Fruit fly (Drosophila melanogaster): Measurements from ENCODE around the gene CG8892.

The CG8892 gene

dm6 chr2L:4995010-4995836 is 13.8 kb upstream of the CG8892 start:
- TF ChIP-seq CG17801 (GFP tag; optimal IDR thresholded peaks at IDR 0.05; ENCODE audit: partially characterized antibody) = no peak

- no peak for TF ChIP-seq CG17801 (GFP tag; optimal IDR thresholded peaks at IDR 0.05; ENCODE audit: partially characterized antibody)
Measured at dm6 chr2L:4982098-4982646, 780 bp upstream of the CG8892 start.

dm6 chr2L:4979138-4979537 is 2.3 kb downstream of the CG8892 start, which contains the start of gene CG8891:
Gene CG8891 (minus strand): TSS chr2L:4979379.
- no peak for TF ChIP-seq CG17801 (GFP tag; optimal IDR thresholded peaks at IDR 0.05; ENCODE audit: partially characterized antibody)

- peak; percentile 94 for TF ChIP-seq CG17801 (GFP tag; optimal IDR thresholded peaks at IDR 0.05; ENCODE audit: partially characterized antibody)
Measured at dm6 chr2L:4976988-4977551, 4.3 kb downstream of the CG8892 start, which contains the start of the genes Gmd and CG3792. Gene Gmd (minus strand): TSS chr2L:4977023. Gene CG3792 (plus strand): TSS chr2L:4977312.

- peak; percentile 10 for TF ChIP-seq CG17801 (GFP tag; optimal IDR thresholded peaks at IDR 0.05; ENCODE audit: partially characterized antibody)
Measured at dm6 chr2L:4973731-4974415, 7.5 kb downstream of the CG8892 start, which contains the start of gene mRpL28. Gene mRpL28 (plus strand): TSS chr2L:4973976.

- peak; percentile 7 for TF ChIP-seq CG17801 (GFP tag; optimal IDR thresholded peaks at IDR 0.05; ENCODE audit: partially characterized antibody)
Measured at dm6 chr2L:4971329-4971798, 10.0 kb downstream of the CG8892 start, which contains the start of gene CG14043. Gene CG14043 (plus strand): TSS chr2L:4971702.

- TF ChIP-seq CG17801 (GFP tag; optimal IDR thresholded peaks at IDR 0.05; ENCODE audit: partially characterized antibody) = no peak
Measured at dm6 chr2L:4968767-4969166, 12.6 kb downstream of the CG8892 start, which contains the start of the genes Scox and Polr1C. Gene Scox (minus strand): TSS chr2L:4968935. Gene Polr1C (plus strand): TSS chr2L:4969004.

dm6 chr2L:4967511-4967910 is 13.9 kb downstream of the CG8892 start, which contains the start of gene eIF3i:
Gene eIF3i (minus strand): TSS chr2L:4967775.
- no peak for TF ChIP-seq CG17801 (GFP tag; optimal IDR thresholded peaks at IDR 0.05; ENCODE audit: partially characterized antibody)

- no peak for TF ChIP-seq CG17801 (GFP tag; optimal IDR thresholded peaks at IDR 0.05; ENCODE audit: partially characterized antibody)
Measured at dm6 chr2L:4965923-4966322, 15.5 kb downstream of the CG8892 start.

dm6 chr2L:4965420-4965819 is 16.0 kb downstream of the CG8892 start, which contains the start of gene CG34125:
Gene CG34125 (plus strand): TSS chr2L:4965673.
- peak; percentile 13 for TF ChIP-seq CG17801 (GFP tag; optimal IDR thresholded peaks at IDR 0.05; ENCODE audit: partially characterized antibody)

dm6 chr2L:4958111-4958510 is 23.3 kb downstream of the CG8892 start, which contains the start of gene CG34124:
Gene CG34124 (plus strand): TSS chr2L:4958411.
- TF ChIP-seq CG17801 (GFP tag; optimal IDR thresholded peaks at IDR 0.05; ENCODE audit: partially characterized antibody) = no peak

- TF ChIP-seq CG17801 (GFP tag; optimal IDR thresholded peaks at IDR 0.05; ENCODE audit: partially characterized antibody) = no peak
Measured at dm6 chr2L:4955094-4955823, 26.1 kb downstream of the CG8892 start, which contains the start of the genes Jon25Bi and Marcal1. Gene Jon25Bi (minus strand): TSS chr2L:4955144. Gene Marcal1 (plus strand): TSS chr2L:4955509.

- no peak for TF ChIP-seq CG17801 (GFP tag; optimal IDR thresholded peaks at IDR 0.05; ENCODE audit: partially characterized antibody)
Measured at dm6 chr2L:4953086-4953570, 28.3 kb downstream of the CG8892 start, which contains the start of gene Jon25Bii. Gene Jon25Bii (minus strand): TSS chr2L:4953136.

dm6 chr2L:4950667-4951066 is 30.7 kb downstream of the CG8892 start, which contains the start of gene Jon25Biii:
Gene Jon25Biii (minus strand): TSS chr2L:4950767.
- no peak for TF ChIP-seq CG17801 (GFP tag; optimal IDR thresholded peaks at IDR 0.05; ENCODE audit: partially characterized antibody)

All from ovary, adult (tissue).